Fruit fly (Drosophila melanogaster): ENCODE results near the gene Tsf1.

DNA sequence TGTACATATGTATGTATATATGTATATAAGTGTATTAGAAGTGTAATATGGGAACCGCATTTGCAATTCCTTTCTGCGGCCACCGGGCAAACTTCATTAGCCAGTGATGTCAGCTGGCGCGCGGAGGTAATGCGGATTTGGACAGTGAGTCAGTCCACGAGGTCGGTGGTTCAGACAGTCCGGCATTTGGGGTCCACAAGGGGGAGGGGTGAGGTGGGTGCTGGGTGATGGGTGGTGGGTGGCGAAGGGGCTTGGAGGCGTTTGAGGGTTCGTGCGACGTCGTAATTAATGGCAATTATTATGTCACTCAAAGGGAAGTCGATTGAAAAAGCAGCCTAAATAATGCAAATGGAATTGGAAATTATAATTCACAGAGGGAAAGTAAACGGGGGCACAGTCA is 17.1 kb upstream of the Tsf1 start:
- TF ChIP-seq Sin3A (optimal IDR thresholded peaks at IDR 0.05): no peak
- TF ChIP-seq h (optimal IDR thresholded peaks at IDR 0.05): no peak
- no peak for TF ChIP-seq psq (optimal IDR thresholded peaks at IDR 0.05)
- TF ChIP-seq Myc (optimal IDR thresholded peaks at IDR 0.05): no peak
- no peak for TF ChIP-seq ttk (optimal IDR thresholded peaks at IDR 0.05)

Data from Kc167 (cell line).